Fruit fly (Drosophila melanogaster) whole organism, embryonic: ENCODE measurements around the gene yellow-e2.

ENCODE experiments used
- ATbp ChIP-seq: fragments of 200-800 bp; sonication (Bioruptor generic); optimal IDR thresholded peaks from 2 replicates; lab custom pipeline; 2017; ENCODE audit warnings: missing biosample characterization, mild to moderate bottlenecking, missing genetic modification characterization, missing genetic modification reagents
- C15 ChIP-seq: fragments of 200-800 bp; sonication (Bioruptor generic); IDR thresholded peaks from 3 replicates; pipeline ENCODE4 v1.3.6; 2022; ENCODE audit warnings: missing biosample characterization, missing genetic modification characterization
- CG10959 ChIP-seq: fragments of 200-800 bp; sonication (Bioruptor generic); IDR thresholded peaks from 2 replicates; pipeline ENCODE4 v1.3.6; 2022; ENCODE audit warnings: missing biosample characterization, missing genetic modification characterization
- CG11695 ChIP-seq: fragments of 200-800 bp; sonication (Bioruptor generic); IDR thresholded peaks from 3 replicates; pipeline ENCODE4 v1.3.6; 2022; ENCODE audit warnings: missing biosample characterization, missing genetic modification characterization
- CG12219 ChIP-seq: fragments of 200-800 bp; sonication (Bioruptor generic); optimal IDR thresholded peaks from 3 replicates; lab custom pipeline; 2018; ENCODE audit warnings: missing biosample characterization, mild to moderate bottlenecking, missing genetic modification characterization
- CG14860 ChIP-seq: fragments of 200-800 bp; sonication (Bioruptor generic); IDR thresholded peaks from 3 replicates; pipeline ENCODE4 v1.3.6; 2022; ENCODE audit warnings: missing biosample characterization, missing genetic modification characterization; ENCODE audit not compliant: partially characterized antibody
- CG15269 ChIP-seq: fragments of 200-800 bp; sonication (Bioruptor generic); optimal IDR thresholded peaks from 2 replicates; lab custom pipeline; 2018; ENCODE audit warnings: missing biosample characterization, mild to moderate bottlenecking, missing genetic modification characterization, moderate library complexity
- CG1832 ChIP-seq: fragments of 200-800 bp; sonication (Bioruptor generic); optimal IDR thresholded peaks from 2 replicates; lab custom pipeline; 2017; ENCODE audit warnings: missing biosample characterization, mild to moderate bottlenecking, missing genetic modification characterization, inconsistent platforms
- CG31224 ChIP-seq: fragments of 200-800 bp; sonication (Bioruptor generic); IDR thresholded peaks from 2 replicates; pipeline ENCODE4 v1.3.6; 2022; ENCODE audit warnings: missing biosample characterization, missing genetic modification characterization
- CG31441 ChIP-seq: fragments of 200-800 bp; sonication (Bioruptor generic); IDR thresholded peaks from 2 replicates; pipeline ENCODE4 v1.3.6; 2022; ENCODE audit warnings: missing biosample characterization, missing genetic modification characterization
- CG4282 ChIP-seq: fragments of 200-800 bp; sonication (Bioruptor generic); optimal IDR thresholded peaks from 2 replicates; lab custom pipeline; 2016; ENCODE audit warnings: missing biosample characterization, missing genetic modification characterization
- CG6689 ChIP-seq: fragments of 200-800 bp; sonication (Bioruptor generic); IDR thresholded peaks from 2 replicates; pipeline ENCODE4 v1.3.6; 2022; ENCODE audit warnings: missing biosample characterization, missing genetic modification characterization
- CG6765 ChIP-seq: fragments of 200-800 bp; sonication (Bioruptor generic); optimal IDR thresholded peaks from 3 replicates; lab custom pipeline; 2017; ENCODE audit warnings: missing biosample characterization, mild to moderate bottlenecking, missing genetic modification characterization
- CG6854 ChIP-seq: fragments of 200-800 bp; sonication (Bioruptor generic); optimal IDR thresholded peaks from 3 replicates; lab custom pipeline; 2017; ENCODE audit warnings: missing biosample characterization, mild to moderate bottlenecking, missing genetic modification characterization
- CG7987 ChIP-seq: fragments of 200-800 bp; sonication (Bioruptor generic); optimal IDR thresholded peaks from 2 replicates; lab custom pipeline; 2018; ENCODE audit warnings: missing biosample characterization, mild to moderate bottlenecking, missing genetic modification characterization, moderate library complexity
- CG8924 ChIP-seq: fragments of 200-800 bp; optimal IDR thresholded peaks from 3 replicates; lab custom pipeline; 2019; ENCODE audit warnings: missing biosample characterization, mild to moderate bottlenecking, missing genetic modification characterization, moderate library complexity
- CG9609 ChIP-seq: fragments of 200-800 bp; sonication (Bioruptor generic); optimal IDR thresholded peaks from 3 replicates; lab custom pipeline; 2016; ENCODE audit warnings: missing biosample characterization, missing genetic modification characterization
- CG9932 ChIP-seq: fragments of 200-800 bp; sonication (Bioruptor generic); IDR thresholded peaks from 2 replicates; pipeline ENCODE4 v1.3.6; 2022; ENCODE audit warnings: missing biosample characterization, missing genetic modification characterization
- Chrac-16 ChIP-seq: fragments of 200-800 bp; sonication (Bioruptor generic); optimal IDR thresholded peaks from 3 replicates; lab custom pipeline; 2016; ENCODE audit warnings: missing biosample characterization, missing genetic modification characterization
- D19B ChIP-seq: fragments of 200-800 bp; sonication (Bioruptor generic); optimal IDR thresholded peaks from 2 replicates; lab custom pipeline; 2017; ENCODE audit warnings: missing biosample characterization, mild to moderate bottlenecking, missing genetic modification characterization
- Deaf1 ChIP-seq: fragments of 200-800 bp; optimal IDR thresholded peaks from 3 replicates; lab custom pipeline; 2019; ENCODE audit warnings: missing biosample characterization, mild to moderate bottlenecking, missing genetic modification characterization, moderate library complexity
- Ets97D ChIP-seq: fragments of 200-800 bp; sonication (Bioruptor generic); optimal IDR thresholded peaks from 3 replicates; lab custom pipeline; 2016; ENCODE audit warnings: missing biosample characterization, missing genetic modification characterization
- H2.0 ChIP-seq: fragments of 200-800 bp; sonication (Bioruptor generic); IDR thresholded peaks from 2 replicates; pipeline ENCODE4 v1.3.6; 2022; ENCODE audit warnings: missing biosample characterization, missing genetic modification characterization
- Hey ChIP-seq: fragments of 200-800 bp; sonication (Bioruptor generic); optimal IDR thresholded peaks from 3 replicates; lab custom pipeline; 2018; ENCODE audit warnings: missing biosample characterization, mild to moderate bottlenecking, missing genetic modification characterization
- Jarid2 ChIP-seq: fragments of 200-800 bp; sonication (Bioruptor generic); optimal IDR thresholded peaks from 3 replicates; lab custom pipeline; 2017; ENCODE audit warnings: mild to moderate bottlenecking, missing biosample characterization, missing genetic modification reagents, missing genetic modification characterization
- Lpt ChIP-seq: fragments of >200 bp; optimal IDR thresholded peaks from 2 replicates; lab custom pipeline; 2018; ENCODE audit warnings: missing biosample characterization, missing genetic modification characterization
- Mad ChIP-seq: fragments of 200-800 bp; sonication (Bioruptor generic); optimal IDR thresholded peaks from 2 replicates; lab custom pipeline; 2016; ENCODE audit warnings: missing biosample characterization, missing genetic modification characterization
- Mes4 ChIP-seq: fragments of 200-800 bp; sonication (Bioruptor generic); optimal IDR thresholded peaks from 2 replicates; lab custom pipeline; 2016; ENCODE audit warnings: missing biosample characterization, missing genetic modification characterization
- Trl ChIP-seq, 3 experiments: fragments of >200 bp in 2 of 3; fragments of 200-800 bp in 1 of 3; sonication (Bioruptor generic) in 1 of 3; optimal IDR thresholded peaks; 2 replicates in 1 of 3; 3 replicates in 2 of 3; lab custom pipeline; 2016 to 2017; ENCODE audit warnings: missing biosample characterization in 1 of 3, missing genetic modification characterization in 1 of 3
- Xbp1 ChIP-seq: fragments of 200-800 bp; sonication (Bioruptor generic); optimal IDR thresholded peaks from 3 replicates; lab custom pipeline; 2016; ENCODE audit warnings: missing biosample characterization, mild to moderate bottlenecking, missing genetic modification characterization
- YL-1 ChIP-seq: fragments of 200-800 bp; sonication (Bioruptor generic); optimal IDR thresholded peaks from 3 replicates; lab custom pipeline; 2017; ENCODE audit warnings: missing biosample characterization, mild to moderate bottlenecking, missing genetic modification characterization
- btn ChIP-seq: fragments of 200-800 bp; sonication (Bioruptor generic); optimal IDR thresholded peaks from 2 replicates; lab custom pipeline; 2016; ENCODE audit warnings: missing biosample characterization, missing genetic modification characterization
- chinmo ChIP-seq: fragments of 200-800 bp; sonication (Bioruptor generic); IDR thresholded peaks from 4 replicates; pipeline ENCODE4 v1.3.6; 2022; ENCODE audit warnings: missing biosample characterization, missing genetic modification characterization; ENCODE audit not compliant: partially characterized antibody
- crp ChIP-seq, 2 experiments: fragments of 200-800 bp; sonication (Bioruptor generic); optimal IDR thresholded peaks; 2 replicates in 1 of 2; 3 replicates in 1 of 2; lab custom pipeline; 2017; ENCODE audit warnings: missing biosample characterization in 2 of 2, missing genetic modification characterization in 2 of 2, mild to moderate bottlenecking in 1 of 2, moderate library complexity in 1 of 2
- dmrt11E ChIP-seq: fragments of 200-800 bp; sonication (Bioruptor generic); optimal IDR thresholded peaks from 3 replicates; lab custom pipeline; 2018; ENCODE audit warnings: missing biosample characterization, mild to moderate bottlenecking, missing genetic modification characterization, moderate library complexity
- ems ChIP-seq: fragments of 200-800 bp; sonication (Bioruptor generic); optimal IDR thresholded peaks from 3 replicates; lab custom pipeline; 2016; ENCODE audit warnings: missing biosample characterization, missing genetic modification characterization
- fd3F ChIP-seq: fragments of 200-800 bp; sonication (Bioruptor generic); optimal IDR thresholded peaks from 2 replicates; lab custom pipeline; 2018; ENCODE audit warnings: missing biosample characterization, mild to moderate bottlenecking, missing genetic modification characterization, moderate library complexity
- fru ChIP-seq: fragments of >200 bp; optimal IDR thresholded peaks from 2 replicates; lab custom pipeline; 2017
- grau ChIP-seq: fragments of 200-800 bp; optimal IDR thresholded peaks from 3 replicates; lab custom pipeline; 2019; ENCODE audit warnings: missing biosample characterization, mild to moderate bottlenecking, missing genetic modification characterization, moderate library complexity
- ind ChIP-seq: fragments of 200-800 bp; sonication (Bioruptor generic); optimal IDR thresholded peaks from 3 replicates; lab custom pipeline; 2016; ENCODE audit warnings: missing biosample characterization, missing genetic modification characterization
- lab ChIP-seq: fragments of 200-800 bp; sonication (Bioruptor generic); optimal IDR thresholded peaks from 3 replicates; lab custom pipeline; 2017; ENCODE audit warnings: missing biosample characterization, missing genetic modification characterization, mild to moderate bottlenecking, moderate library complexity, missing genetic modification reagents
- nerfin-1 ChIP-seq: fragments of 200-800 bp; sonication (Bioruptor generic); optimal IDR thresholded peaks from 3 replicates; lab custom pipeline; 2019; ENCODE audit warnings: missing biosample characterization, mild to moderate bottlenecking, missing genetic modification characterization, moderate library complexity
- pfk ChIP-seq: fragments of 200-800 bp; sonication (Bioruptor generic); optimal IDR thresholded peaks from 2 replicates; lab custom pipeline; 2018; ENCODE audit warnings: missing biosample characterization, mild to moderate bottlenecking, missing genetic modification characterization, moderate library complexity
- pita ChIP-seq: fragments of 200-800 bp; sonication (Bioruptor generic); optimal IDR thresholded peaks from 2 replicates; lab custom pipeline; 2017; ENCODE audit warnings: missing biosample characterization, mild to moderate bottlenecking, missing genetic modification characterization
- pros ChIP-seq: fragments of 200-800 bp; sonication (Bioruptor generic); optimal IDR thresholded peaks from 3 replicates; lab custom pipeline; 2019; ENCODE audit warnings: missing biosample characterization, mild to moderate bottlenecking, missing genetic modification characterization, moderate library complexity
- ranshi ChIP-seq: fragments of 200-800 bp; sonication (Bioruptor generic); IDR thresholded peaks from 2 replicates; pipeline ENCODE4 v1.3.6; 2022; ENCODE audit warnings: missing biosample characterization, missing genetic modification characterization
- rib ChIP-seq: fragments of 200-800 bp; sonication (Bioruptor generic); IDR thresholded peaks from 2 replicates; pipeline ENCODE4 v1.3.6; 2022; ENCODE audit warnings: missing biosample characterization, missing genetic modification characterization
- sd ChIP-seq: fragments of 200-800 bp; sonication (Bioruptor generic); optimal IDR thresholded peaks from 3 replicates; lab custom pipeline; 2018; ENCODE audit warnings: missing biosample characterization, mild to moderate bottlenecking, missing genetic modification characterization, moderate library complexity
- slp2 ChIP-seq: fragments of 200-800 bp; sonication (Bioruptor generic); optimal IDR thresholded peaks from 2 replicates; lab custom pipeline; 2016; ENCODE audit warnings: missing biosample characterization, missing genetic modification characterization
- trh ChIP-seq: fragments of 200-800 bp; sonication (Bioruptor generic); optimal IDR thresholded peaks from 2 replicates; lab custom pipeline; 2016; ENCODE audit warnings: missing biosample characterization, missing genetic modification characterization
- vvl ChIP-seq: fragments of 200-800 bp; sonication (Bioruptor generic); IDR thresholded peaks from 2 replicates; pipeline ENCODE4 v1.3.6; 2022; ENCODE audit warnings: missing biosample characterization, missing genetic modification characterization

yellow-e2 gene

DNA sequence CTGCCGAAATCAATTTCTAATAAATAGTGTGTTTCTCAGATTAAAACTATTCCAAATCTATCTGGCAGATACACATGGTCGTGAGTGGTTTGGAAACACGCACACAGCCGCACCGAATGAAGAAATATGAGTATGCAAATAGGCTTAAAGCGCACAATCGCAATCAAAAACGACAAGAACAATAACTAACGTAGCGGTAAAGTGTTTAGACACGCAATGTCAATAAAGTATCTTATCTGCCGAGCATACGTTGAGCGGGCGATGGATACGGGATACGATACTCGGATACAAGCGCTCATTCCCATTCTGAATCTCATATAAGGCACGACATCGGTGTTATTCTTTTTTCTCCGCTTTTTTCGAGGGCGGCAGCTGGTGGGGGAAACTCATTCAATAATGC lies 39.2 kb upstream of the yellow-e2 start (continued):
- TF ChIP-seq ems (GFP tag; lab: Kevin White, UChicago) (no peak), ATbp (GFP tag; lab: Kevin White, UChicago) (peak; percentile 35), Lpt (no peak), pfk (GFP tag; lab: Kevin White, UChicago) (no peak), Trl (optimal IDR thresholded peaks at IDR 0.05; lab: Kevin White, UChicago) (no peak), Trl (GFP tag; optimal IDR thresholded peaks at IDR 0.05; lab: Kevin White, UChicago) (no peak), D19B (GFP tag; lab: Kevin White, UChicago) (no peak), trh (no peak), btn (GFP tag; lab: Kevin White, UChicago) (no peak), Hey (tag; lab: Kevin White, UChicago) (no peak), Ets97D (GFP tag; lab: Kevin White, UChicago) (no peak), CG6765 (GFP tag; lab: Kevin White, UChicago) (no peak), CG15269 (tag; lab: Kevin White, UChicago) (no peak), CG11695 (GFP tag; lab: Robert Waterston, UW) (no peak), pros (GFP tag; lab: Kevin White, UChicago) (no peak), Mad (no peak), Mes4 (GFP tag; lab: Kevin White, UChicago) (no peak), CG8924 (tag; lab: Kevin White, UChicago) (no peak), grau (tag; lab: Kevin White, UChicago) (no peak), CG10959 (GFP tag; lab: Robert Waterston, UW) (no peak), CG9609 (GFP tag; lab: Kevin White, UChicago) (no peak), nerfin-1 (tag; lab: Kevin White, UChicago) (no peak), slp2 (no peak), CG12219 (GFP tag; lab: Kevin White, UChicago) (no peak), Xbp1 (GFP tag; lab: Kevin White, UChicago) (no peak), CG4282 (GFP tag; lab: Kevin White, UChicago) (no peak), ranshi (GFP tag; lab: Robert Waterston, UW) (no peak), fd3F (GFP tag; lab: Kevin White, UChicago) (no peak), vvl (0 out of 2 replicates have a peak, but pooled peaks have one; percentile 27), CG31224 (no peak), dmrt11E (tag; lab: Kevin White, UChicago) (no peak), CG7987 (GFP tag; lab: Kevin White, UChicago) (peak; percentile 41), CG31441 (GFP tag; lab: Robert Waterston, UW) (no peak), fru (lab: Kevin White, UChicago) (no peak), C15 (no peak), YL-1 (GFP tag; lab: Kevin White, UChicago) (no peak), ind (GFP tag; lab: Kevin White, UChicago) (no peak), lab (peak; percentile 9), Deaf1 (no peak), CG6854 (GFP tag; lab: Kevin White, UChicago) (no peak), Chrac-16 (GFP tag; lab: Kevin White, UChicago) (no peak), pita (GFP tag; lab: Kevin White, UChicago) (no peak), CG9932 (peak; percentile 16; the same call in 1 of the 2 replicates), H2.0 (GFP tag; lab: Robert Waterston, UW) (no peak), CG1832 (GFP tag; lab: Kevin White, UChicago) (no peak), CG14860 (GFP tag; lab: Robert Waterston, UW) (no peak), Jarid2 (no peak), sd (tag; lab: Kevin White, UChicago) (no peak), chinmo (peak; percentile 68; the same call in 2 of the 4 replicates), CG6689 (GFP tag; lab: Robert Waterston, UW) (no peak), rib (0 out of 2 replicates have a peak, but pooled peaks have one; percentile 34), crp (GFP tag; optimal IDR thresholded peaks at IDR 0.05; lab: Kevin White, UChicago) (no peak)
